Worm (Caenorhabditis elegans) whole organism, early embryonic: Measurements from ENCODE around the gene cnc-6.

ENCODE experiments used
- B0310.2 ChIP-seq: sonication (generic microtip); optimal IDR thresholded peaks from 2 replicates; lab custom pipeline; 2016; ENCODE audit warnings: mild to moderate bottlenecking, missing genetic modification characterization, missing compliant biosample characterization
- aly-1 ChIP-seq: sonication (generic microtip); optimal IDR thresholded peaks from 2 replicates; lab custom pipeline; 2016; ENCODE audit warnings: missing genetic modification characterization, missing compliant biosample characterization
- ama-1 ChIP-seq: fragments of 150-350 bp; optimal IDR thresholded peaks from 2 replicates; lab custom pipeline; 2014
- ceh-13 ChIP-seq: fragments of 200-800 bp; sonication (Bioruptor generic); optimal IDR thresholded peaks from 2 replicates; lab custom pipeline; 2018; ENCODE audit warnings: mild to moderate bottlenecking, missing genetic modification characterization, missing compliant biosample characterization
- ets-7 ChIP-seq: sonication (generic microtip); optimal IDR thresholded peaks from 2 replicates; lab custom pipeline; 2016; ENCODE audit warnings: missing genotype, missing genetic modification characterization, missing compliant biosample characterization
- flt-1 ChIP-seq: fragments of 200-800 bp; sonication (Bioruptor generic); IDR thresholded peaks from 2 replicates; pipeline ENCODE4 v1.3.6; 2022; ENCODE audit warnings: missing genetic modification characterization, missing compliant biosample characterization
- hmbx-1 ChIP-seq: sonication (generic microtip); optimal IDR thresholded peaks from 2 replicates; lab custom pipeline; 2016; ENCODE audit warnings: mild to moderate bottlenecking, missing genetic modification characterization, missing compliant biosample characterization
- hmg-4 ChIP-seq: fragments of 200-800 bp; sonication (Bioruptor generic); optimal IDR thresholded peaks from 2 replicates; lab custom pipeline; 2018; ENCODE audit warnings: mild to moderate bottlenecking, missing genetic modification characterization, missing compliant biosample characterization
- pes-1 ChIP-seq: fragments of 200-800 bp; sonication (Bioruptor generic); IDR thresholded peaks from 2 replicates; pipeline ENCODE4 v1.3.6; 2022; ENCODE audit warnings: missing genetic modification reagents, missing genetic modification characterization, missing compliant biosample characterization
- scrt-1 ChIP-seq: fragments of 200-800 bp; sonication (Bioruptor generic); IDR thresholded peaks from 2 replicates; pipeline ENCODE4 v1.3.6; 2022; ENCODE audit warnings: missing genetic modification characterization, missing compliant biosample characterization
- tbx-37 ChIP-seq: fragments of 200-800 bp; sonication (Bioruptor generic); conservative IDR thresholded peaks from 2 replicates; pipeline ENCODE4 v1.3.6; 2022; ENCODE audit warnings: missing genetic modification reagents, missing genetic modification characterization, missing compliant biosample characterization
- tra-4 ChIP-seq: sonication (generic microtip); optimal IDR thresholded peaks from 2 replicates; lab custom pipeline; 2017; ENCODE audit warnings: missing genetic modification characterization, missing compliant biosample characterization

DNA sequence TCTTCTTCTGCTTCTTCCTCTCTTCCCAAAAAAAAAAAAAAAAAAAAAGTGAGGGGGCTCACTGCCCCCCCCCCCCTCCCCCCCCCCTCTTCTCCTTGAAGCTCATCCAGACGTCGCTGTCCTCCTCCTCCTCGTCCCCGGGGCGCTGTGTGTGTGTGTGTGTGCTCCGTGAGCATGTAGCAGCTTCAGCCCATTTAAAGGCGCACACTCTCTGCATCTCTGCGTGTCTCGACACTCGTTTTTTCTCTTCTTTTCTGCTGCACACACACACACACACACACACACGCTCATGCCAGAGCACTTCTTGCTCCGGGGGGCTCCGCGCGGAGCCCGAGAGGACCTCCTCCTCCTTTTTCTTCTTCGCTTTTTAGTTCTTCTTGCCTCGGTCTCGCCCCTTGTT, 22.5 kb downstream of the cnc-6 start:
- TF ChIP-seq aly-1 (tag; lab: Kevin White, UChicago) (no peak), ama-1 (no peak), B0310.2 (tag; lab: Kevin White, UChicago) (no peak), tbx-37 (GFP tag; lab: Robert Waterston, UW) (no peak), flt-1 (GFP tag; lab: Robert Waterston, UW) (no peak), ceh-13 (GFP tag; lab: Kevin White, UChicago) (no peak), tra-4 (tag; lab: Kevin White, UChicago) (no peak), pes-1 (GFP tag; lab: Robert Waterston, UW) (no peak), scrt-1 (GFP tag; lab: Robert Waterston, UW) (no peak), hmbx-1 (tag; lab: Kevin White, UChicago) (no peak), hmg-4 (GFP tag; lab: Kevin White, UChicago) (no peak), ets-7 (tag; lab: Kevin White, UChicago) (no peak)
